Fruit fly (Drosophila melanogaster) whole organism, adult: ENCODE measurements around the gene CG3097.

Experiments
- CG7045 ChIP-seq: fragments of 200-800 bp; sonication (Bioruptor generic); optimal IDR thresholded peaks from 2 replicates; lab custom pipeline; 2017; ENCODE audit warnings: missing biosample characterization, mild to moderate bottlenecking, missing genetic modification characterization
- Crg-1 ChIP-seq: fragments of 200-800 bp; sonication (Bioruptor generic); optimal IDR thresholded peaks from 2 replicates; lab custom pipeline; 2016; ENCODE audit warnings: missing biosample characterization, missing genetic modification characterization
- Hr96 ChIP-seq: fragments of 200-800 bp; sonication (Bioruptor generic); optimal IDR thresholded peaks from 2 replicates; lab custom pipeline; 2016; ENCODE audit warnings: missing biosample characterization, missing genetic modification characterization
- kay ChIP-seq: fragments of 200-800 bp; sonication (Bioruptor generic); peaks from one replicate; lab custom pipeline; 2016; ENCODE audit warnings: missing biosample characterization, missing genetic modification characterization, borderline replicate concordance
- pad ChIP-seq: fragments of 200-800 bp; sonication (Bioruptor generic); optimal IDR thresholded peaks from 3 replicates; lab custom pipeline; 2017; ENCODE audit warnings: missing biosample characterization, missing genetic modification characterization, mild to moderate bottlenecking, moderate library complexity, missing genetic modification reagents

DNA sequence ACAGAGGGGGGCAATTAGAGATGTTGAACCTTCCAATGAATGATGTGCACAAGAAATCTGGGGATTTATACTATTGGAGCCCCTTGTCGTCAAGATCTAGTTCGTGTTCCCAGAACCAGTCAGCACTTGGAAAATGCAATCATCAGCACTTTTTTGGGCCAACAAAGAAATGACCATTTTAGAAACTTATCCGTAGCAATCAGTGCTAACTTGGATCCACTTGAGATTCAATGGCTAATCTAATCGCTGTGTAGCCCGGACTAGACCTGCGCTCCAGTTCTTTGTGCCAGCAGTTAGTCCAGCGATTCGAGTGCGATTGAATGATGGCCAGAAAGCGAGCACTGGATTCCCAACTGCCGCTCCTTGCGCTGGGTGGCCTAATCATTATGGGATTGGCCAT, 38.1 kb downstream of the CG3097 start, which contains the start of gene CG15773:
- TF ChIP-seq Hr96 (GFP tag; lab: Kevin White, UChicago) (no peak), pad (GFP tag; lab: Kevin White, UChicago) (no peak), Crg-1 (GFP tag; lab: Kevin White, UChicago) (no peak), CG7045 (GFP tag; lab: Kevin White, UChicago) (no peak), kay (GFP tag; lab: Kevin White, UChicago) (no peak)
